Worm (Caenorhabditis elegans) whole organism, L4 larva: Measurements from ENCODE around the gene srz-9.

ENCODE experiments used
- F44E2.7 ChIP-seq: fragments of 200-800 bp; sonication (Bioruptor generic); IDR thresholded peaks from 2 replicates; pipeline ENCODE4 v2.1.2; 2022; ENCODE audit warnings: missing genetic modification characterization, missing compliant biosample characterization
- Y105C5A.15 ChIP-seq: fragments of 200-800 bp; sonication (Bioruptor generic); IDR thresholded peaks from 2 replicates; pipeline ENCODE4 v1.3.6; 2022; ENCODE audit warnings: missing genetic modification characterization, missing compliant biosample characterization
- aly-2 ChIP-seq: sonication (generic microtip); optimal IDR thresholded peaks from 2 replicates; lab custom pipeline; 2018; ENCODE audit warnings: missing biosample characterization, missing genetic modification characterization
- ces-1 ChIP-seq: fragments of 150-350 bp; sonication (generic microtip); optimal IDR thresholded peaks from 4 replicates; lab custom pipeline; 2014; ENCODE audit warnings: missing biosample characterization, missing genetic modification reagents, missing genetic modification characterization
- cey-2 ChIP-seq: sonication (generic microtip); optimal IDR thresholded peaks from 3 replicates; lab custom pipeline; 2017; ENCODE audit warnings: missing genetic modification characterization, mild to moderate bottlenecking, missing compliant biosample characterization, antibody characterized with exemption, borderline replicate concordance; ENCODE audit not compliant: insufficient read depth
- ctbp-1 ChIP-seq: fragments of 200-800 bp; sonication (Bioruptor generic); IDR thresholded peaks from 2 replicates; pipeline ENCODE4 v1.3.6; 2022; ENCODE audit warnings: missing genetic modification reagents, missing genetic modification characterization, missing compliant biosample characterization
- daf-12 ChIP-seq: fragments of 150-350 bp; optimal IDR thresholded peaks from 2 replicates; lab custom pipeline; 2014; ENCODE audit warnings: missing biosample characterization, missing genetic modification reagents, missing genetic modification characterization
- daf-16 ChIP-seq, 3 experiments: sonication (generic microtip); optimal IDR thresholded peaks; 2 replicates each; lab custom pipeline; 2016 to 2017; ENCODE audit warnings: missing genetic modification characterization in 3 of 3, missing genetic modification reagents in 3 of 3, mild to moderate bottlenecking in 2 of 3, missing compliant biosample characterization in 2 of 3, missing biosample characterization in 1 of 3, moderate library complexity in 1 of 3
- dmd-8 ChIP-seq: fragments of 200-800 bp; sonication (Bioruptor generic); IDR thresholded peaks from 2 replicates; pipeline ENCODE4 v1.3.6; 2022; ENCODE audit warnings: missing genetic modification characterization, missing compliant biosample characterization
- egl-43 ChIP-seq: fragments of 200-800 bp; sonication (Bioruptor generic); IDR thresholded peaks from 2 replicates; pipeline ENCODE4 v1.3.6; 2022; ENCODE audit warnings: missing genetic modification reagents, missing genetic modification characterization, missing compliant biosample characterization
- gei-8 ChIP-seq: fragments of 200-800 bp; sonication (Bioruptor generic); optimal IDR thresholded peaks from 2 replicates; lab custom pipeline; 2018; ENCODE audit warnings: mild to moderate bottlenecking, missing genetic modification characterization, missing compliant biosample characterization
- hmg-1.1 ChIP-seq: fragments of 200-800 bp; sonication (Bioruptor generic); IDR thresholded peaks from 2 replicates; pipeline ENCODE4 v1.3.6; 2022; ENCODE audit warnings: missing genetic modification reagents, missing genetic modification characterization, missing compliant biosample characterization
- jun-1 ChIP-seq: fragments of 150-350 bp; optimal IDR thresholded peaks from 2 replicates; lab custom pipeline; 2014; ENCODE audit warnings: missing biosample characterization, missing genetic modification reagents, missing genetic modification characterization
- lir-3 ChIP-seq: sonication (generic microtip); optimal IDR thresholded peaks from 2 replicates; lab custom pipeline; 2016; ENCODE audit warnings: mild to moderate bottlenecking, missing genetic modification characterization, missing compliant biosample characterization
- nhr-102 ChIP-seq: sonication (generic microtip); optimal IDR thresholded peaks from 2 replicates; lab custom pipeline; 2016; ENCODE audit warnings: mild to moderate bottlenecking, missing genetic modification characterization, moderate library complexity, missing compliant biosample characterization
- nhr-11 ChIP-seq: fragments of 150-350 bp; optimal IDR thresholded peaks from 2 replicates; lab custom pipeline; 2014; ENCODE audit warnings: missing biosample characterization, missing genetic modification characterization
- nhr-48 ChIP-seq: sonication (generic microtip); optimal IDR thresholded peaks from 2 replicates; lab custom pipeline; 2016; ENCODE audit warnings: mild to moderate bottlenecking, missing genetic modification characterization, missing compliant biosample characterization
- nhr-76 ChIP-seq: fragments of 150-350 bp; optimal IDR thresholded peaks from 2 replicates; lab custom pipeline; 2014; ENCODE audit warnings: missing biosample characterization, missing genetic modification characterization
- pqm-1 ChIP-seq: sonication (generic microtip); optimal IDR thresholded peaks from 2 replicates; lab custom pipeline; 2017; ENCODE audit warnings: missing biosample characterization, missing genetic modification characterization
- unc-39 ChIP-seq: sonication (generic microtip); optimal IDR thresholded peaks from 2 replicates; lab custom pipeline; 2017; ENCODE audit warnings: missing biosample characterization, missing genetic modification characterization
- unc-62 ChIP-seq, 3 experiments: fragments of 150-350 bp in 1 of 3; sonication (generic microtip); optimal IDR thresholded peaks in 2 of 3; peaks in 1 of 3; 1 replicate in 1 of 3; 2 replicates in 2 of 3; lab custom pipeline; 2014 to 2017; ENCODE audit warnings: missing biosample characterization in 3 of 3, missing genetic modification characterization in 3 of 3, missing genetic modification reagents in 3 of 3, missing genotype in 1 of 3
- ztf-7 ChIP-seq: fragments of 150-350 bp; optimal IDR thresholded peaks from 2 replicates; lab custom pipeline; 2014; ENCODE audit warnings: missing biosample characterization, missing genetic modification characterization

Gene srz-9

ce11 chrIII:1308887-1309286, 45.1 kb downstream of the srz-9 start, which contains the start of gene Y82E9BL.12:
Gene Y82E9BL.12 (plus strand): TSS chrIII:1309187.
- no peak for TF ChIP-seq ztf-7 (tag; lab: Kevin White, UChicago)
- no peak for TF ChIP-seq unc-39 (tag; lab: Kevin White, UChicago)
- TF ChIP-seq F44E2.7 (GFP tag; lab: Robert Waterston, UW), result no peak
- no peak for TF ChIP-seq lir-3 (tag; lab: Kevin White, UChicago)
- no peak for TF ChIP-seq nhr-48 (tag; lab: Kevin White, UChicago)
- no peak for TF ChIP-seq cey-2 (tag; lab: Kevin White, UChicago)
- TF ChIP-seq nhr-11 (tag; lab: Kevin White, UChicago), result no peak
- TF ChIP-seq dmd-8, result no peak
- TF ChIP-seq Y105C5A.15 (GFP tag; lab: Robert Waterston, UW), result no peak
- no peak for TF ChIP-seq nhr-102 (tag; lab: Kevin White, UChicago)
- no peak for TF ChIP-seq egl-43 (GFP tag; lab: Robert Waterston, UW)
- TF ChIP-seq daf-12 (tag; lab: Kevin White, UChicago), result no peak
- TF ChIP-seq nhr-76 (tag; lab: Kevin White, UChicago), result no peak
- TF ChIP-seq hmg-1.1, result no peak
- no peak for TF ChIP-seq ces-1 (GFP tag; lab: Kevin White, UChicago)
- TF ChIP-seq gei-8 (GFP tag; lab: Kevin White, UChicago), result no peak
- TF ChIP-seq jun-1 (tag; lab: Kevin White, UChicago), result no peak
- no peak for TF ChIP-seq pqm-1
- TF ChIP-seq ctbp-1 (GFP tag; lab: Robert Waterston, UW), result no peak
- TF ChIP-seq, all 104 proteins: peak for 0

- TF ChIP-seq daf-12 (tag; lab: Kevin White, UChicago) (no peak), daf-16 (GFP tag; optimal IDR thresholded peaks at IDR 0.05; lab: Kevin White, UChicago) (no peak), daf-16 (tag; optimal IDR thresholded peaks at IDR 0.05; lab: Kevin White, UChicago) (no peak)
Measured at ce11 chrIII:1311367-1311766, 47.6 kb downstream of the srz-9 start.

ce11 chrIII:1314283-1314682, 50.5 kb downstream of the srz-9 start:
- peak in 1 of 2 experiments; percentile 95 for TF ChIP-seq unc-62 (GFP tag; optimal IDR thresholded peaks at IDR 0.05 in 1 of 2; lab: Kevin White, UChicago)
- no peak for TF ChIP-seq unc-62 (tag; optimal IDR thresholded peaks at IDR 0.05; lab: Kevin White, UChicago)
- TF ChIP-seq aly-2 (tag; lab: Kevin White, UChicago), result no peak
